Fruit fly (Drosophila melanogaster): Measurements from ENCODE around the gene CG6833.

CG6833 gene

dm6 chr3L:14053073-14053643, 2.2 kb downstream of the CG6833 start, which contains the start of the genes CG13484 and Frl (continued):
- no peak for TF ChIP-seq Hr39 (optimal IDR thresholded peaks at IDR 0.05)
- peak in 1 of 2 experiments; percentile 11 for TF ChIP-seq insv (GFP tag; optimal IDR thresholded peaks at IDR 0.05)
- no peak for TF ChIP-seq CG10654 (GFP tag; optimal IDR thresholded peaks at IDR 0.05)
- no peak for TF ChIP-seq CG43689 (GFP tag; IDR thresholded peaks at IDR 0.05)
- no peak for TF ChIP-seq CG5953 (GFP tag; IDR thresholded peaks at IDR 0.05)
- TF ChIP-seq CG10543 (GFP tag; optimal IDR thresholded peaks at IDR 0.05): peak; percentile 59
- peak; percentile 31 for TF ChIP-seq her (GFP tag; optimal IDR thresholded peaks at IDR 0.05)
- TF ChIP-seq CG8478 (optimal IDR thresholded peaks at IDR 0.05): no peak
- TF ChIP-seq Ssrp (tag; optimal IDR thresholded peaks at IDR 0.05): peak; percentile 8
- TF ChIP-seq so (GFP tag; IDR thresholded peaks at IDR 0.05): no peak
- TF ChIP-seq CG32767 (GFP tag; IDR thresholded peaks at IDR 0.05): no peak
- TF ChIP-seq CG14965 (GFP tag; optimal IDR thresholded peaks at IDR 0.05; ENCODE audit: borderline replicate concordance): no peak
- TF ChIP-seq br (optimal IDR thresholded peaks at IDR 0.05): no peak
- peak; percentile 32 for TF ChIP-seq scrt (GFP tag; optimal IDR thresholded peaks at IDR 0.05)
- no peak for TF ChIP-seq CG18599 (GFP tag; optimal IDR thresholded peaks at IDR 0.05)
- peak; percentile 53 for TF ChIP-seq Side (GFP tag; optimal IDR thresholded peaks at IDR 0.05)
- TF ChIP-seq Blimp-1 (GFP tag; optimal IDR thresholded peaks at IDR 0.05): peak; percentile 20
- TF ChIP-seq Ada2b (GFP tag; IDR thresholded peaks at IDR 0.05): no peak
- peak; percentile 83 for TF ChIP-seq chinmo (GFP tag; IDR thresholded peaks at IDR 0.05; ENCODE audit: partially characterized antibody)
- peak; percentile 100 for TF ChIP-seq CG9797 (GFP tag; optimal IDR thresholded peaks at IDR 0.05)
- TF ChIP-seq CG8089 (GFP tag; optimal IDR thresholded peaks at IDR 0.05): no peak
- TF ChIP-seq toy (GFP tag; IDR thresholded peaks at IDR 0.05): no peak
- TF ChIP-seq sr (GFP tag; IDR thresholded peaks at IDR 0.05): peak; percentile 53; the same call in 1 of the 3 replicates
- no peak for TF ChIP-seq Tbp (GFP tag; optimal IDR thresholded peaks at IDR 0.05)
- TF ChIP-seq CG13296 (GFP tag; optimal IDR thresholded peaks at IDR 0.05): no peak
- TF ChIP-seq Dref (GFP tag; IDR thresholded peaks at IDR 0.05): no peak; the same call in 1 of the 2 replicates
- TF ChIP-seq ash1 (GFP tag; optimal IDR thresholded peaks at IDR 0.05): no peak
- TF ChIP-seq CG6813 (GFP tag; optimal IDR thresholded peaks at IDR 0.05): peak; percentile 29
- no peak for TF ChIP-seq tin (GFP tag; optimal IDR thresholded peaks at IDR 0.05)
- TF ChIP-seq maf-S (GFP tag; optimal IDR thresholded peaks at IDR 0.05): no peak
- no peak for TF ChIP-seq CG4328 (GFP tag; optimal IDR thresholded peaks at IDR 0.05)
- TF ChIP-seq Opbp (GFP tag; IDR thresholded peaks at IDR 0.05; ENCODE audit: partially characterized antibody): peak; percentile 30; the same call in 1 of the 3 replicates
- peak; percentile 38 for TF ChIP-seq CG8388 (GFP tag; optimal IDR thresholded peaks at IDR 0.05)
- TF ChIP-seq CG4360 (GFP tag; IDR thresholded peaks at IDR 0.05): peak; percentile 90
- no peak for TF ChIP-seq CG10431 (GFP tag; optimal IDR thresholded peaks at IDR 0.05)
- no peak for TF ChIP-seq Fer2 (tag; optimal IDR thresholded peaks at IDR 0.05)
- TF ChIP-seq lov (optimal IDR thresholded peaks at IDR 0.05): no peak
- TF ChIP-seq lov (GFP tag; IDR thresholded peaks at IDR 0.05): no peak
- no peak for TF ChIP-seq emc (GFP tag; optimal IDR thresholded peaks at IDR 0.05)
- no peak for TF ChIP-seq CG14441 (GFP tag; IDR thresholded peaks at IDR 0.05)
- peak; percentile 25 for TF ChIP-seq CG2678 (tag; optimal IDR thresholded peaks at IDR 0.05)
- TF ChIP-seq NfI (GFP tag; optimal IDR thresholded peaks at IDR 0.05): no peak
- TF ChIP-seq CG7963 (GFP tag; IDR thresholded peaks at IDR 0.05; ENCODE audit: partially characterized antibody): no peak
- TF ChIP-seq HLH54F (GFP tag; optimal IDR thresholded peaks at IDR 0.05): no peak
- no peak for TF ChIP-seq gt (GFP tag; IDR thresholded peaks at IDR 0.05)
- TF ChIP-seq jing (GFP tag; optimal IDR thresholded peaks at IDR 0.05): no peak
- TF ChIP-seq CG11696 (GFP tag; IDR thresholded peaks at IDR 0.05): no peak
- TF ChIP-seq CG10321 (GFP tag; IDR thresholded peaks at IDR 0.05): no peak
- peak; percentile 60 for TF ChIP-seq CG10267 (tag; optimal IDR thresholded peaks at IDR 0.05)
- TF ChIP-seq HLH3B (GFP tag; IDR thresholded peaks at IDR 0.05): no peak
- peak; percentile 72 for TF ChIP-seq sens (GFP tag)
- peak; percentile 23 for TF ChIP-seq Xbp1 (GFP tag; optimal IDR thresholded peaks at IDR 0.05)

All from whole organism, embryonic.